Worm (Caenorhabditis elegans): ENCODE results near the gene pgph-2.

ce11 chrV:5739438-5739837, 25.5 kb upstream of the pgph-2 start:
- TF ChIP-seq unc-39 (tag; optimal IDR thresholded peaks at IDR 0.05) (no peak), ztf-4 (tag; optimal IDR thresholded peaks at IDR 0.05) (no peak), crh-2 (tag; optimal IDR thresholded peaks at IDR 0.05) (no peak), snpc-4 (tag; optimal IDR thresholded peaks at IDR 0.05) (no peak), zag-1 (tag; optimal IDR thresholded peaks at IDR 0.05) (no peak), skn-1 (tag; optimal IDR thresholded peaks at IDR 0.05) (no peak), nhr-6 (tag; optimal IDR thresholded peaks at IDR 0.05) (no peak), ztf-11 (tag; optimal IDR thresholded peaks at IDR 0.05) (no peak), nhr-77 (tag; optimal IDR thresholded peaks at IDR 0.05) (no peak), dmd-4 (tag; optimal IDR thresholded peaks at IDR 0.05) (no peak), unc-62 (GFP tag; optimal IDR thresholded peaks at IDR 0.05) (no peak), nhr-23 (tag; optimal IDR thresholded peaks at IDR 0.05) (no peak), ceh-16 (tag; optimal IDR thresholded peaks at IDR 0.05) (no peak), ama-1 (optimal IDR thresholded peaks at IDR 0.05) (no peak)
